Worm (Caenorhabditis elegans): ENCODE data around the gene ced-10.
A peak's percentile ranks its signal among the peaks of the same experiment; 100 is the strongest.

Gene ced-10

ce11 chrIV:3532989-3533388 lies 23.7 kb upstream of the ced-10 start:
- TF ChIP-seq efl-1 (GFP tag; optimal IDR thresholded peaks at IDR 0.05) (no peak), hmg-1.2 (GFP tag; IDR thresholded peaks at IDR 0.05) (peak; percentile 49; the same call in 1 of the 2 replicates), akir-1 (GFP tag; optimal IDR thresholded peaks at IDR 0.05) (no peak), F52B5.7 (tag; optimal IDR thresholded peaks at IDR 0.05) (no peak)

ce11 chrIV:3532167-3532566 lies 22.8 kb upstream of the ced-10 start, which contains the start of gene M57.1:
TSS of gene M57.1 (plus strand) at chrIV:3532467.
- TF ChIP-seq ztf-25 (GFP tag; IDR thresholded peaks at IDR 0.05) = no peak
- TF ChIP-seq atf-7 (tag; optimal IDR thresholded peaks at IDR 0.05) = no peak
- no peak for TF ChIP-seq nfya-1 (tag; optimal IDR thresholded peaks at IDR 0.05; ENCODE audit: borderline replicate concordance, insufficient read depth)
- no peak for TF ChIP-seq D2030.7 (GFP tag; IDR thresholded peaks at IDR 0.05)
- TF ChIP-seq ccch-3 (GFP tag; optimal IDR thresholded peaks at IDR 0.05) = no peak
- TF ChIP-seq bed-1 (GFP tag; IDR thresholded peaks at IDR 0.05) = no peak
- TF ChIP-seq ekl-4 (GFP tag; IDR thresholded peaks at IDR 0.05) = no peak
- no peak for TF ChIP-seq gei-17 (GFP tag; optimal IDR thresholded peaks at IDR 0.05)
- TF ChIP-seq lin-35 (GFP tag; optimal IDR thresholded peaks at IDR 0.05) = no peak
- no peak for TF ChIP-seq tbx-9 (tag; optimal IDR thresholded peaks at IDR 0.05; ENCODE audit: borderline replicate concordance)
- no peak for TF ChIP-seq B0261.1 (tag; optimal IDR thresholded peaks at IDR 0.05)
- no peak for TF ChIP-seq ceh-40 (GFP tag; IDR thresholded peaks at IDR 0.05)
- no peak for TF ChIP-seq F37B4.10 (GFP tag; IDR thresholded peaks at IDR 0.05)

ce11 chrIV:3531535-3531934 lies 22.2 kb upstream of the ced-10 start:
- TF ChIP-seq lin-40 (tag; optimal IDR thresholded peaks at IDR 0.05) = no peak

- TF ChIP-seq hlh-26 (GFP tag; conservative IDR thresholded peaks at IDR 0.05) = no peak
- TF ChIP-seq mxl-1 (tag; optimal IDR thresholded peaks at IDR 0.05) = no peak
- no peak for TF ChIP-seq tbp1 (GFP tag; optimal IDR thresholded peaks at IDR 0.05)
- no peak for TF ChIP-seq cebp-1 (GFP tag; IDR thresholded peaks at IDR 0.05)
- TF ChIP-seq cebp-1 (tag; optimal IDR thresholded peaks at IDR 0.05) = no peak
- TF ChIP-seq D2030.7 (GFP tag; IDR thresholded peaks at IDR 0.05) = no peak
- TF ChIP-seq ccch-3 (GFP tag; optimal IDR thresholded peaks at IDR 0.05) = no peak
- TF ChIP-seq ztf-26 (tag; optimal IDR thresholded peaks at IDR 0.05) = no peak
- no peak for TF ChIP-seq pbrm-1 (GFP tag; IDR thresholded peaks at IDR 0.05)
- TF ChIP-seq rcor-1 (GFP tag; IDR thresholded peaks at IDR 0.05) = no peak
- TF ChIP-seq egl-44 (GFP tag; IDR thresholded peaks at IDR 0.05) = no peak
- TF ChIP-seq unc-62 (GFP tag; optimal IDR thresholded peaks at IDR 0.05) = no peak
- TF ChIP-seq C17E4.6 (GFP tag; IDR thresholded peaks at IDR 0.05) = no peak
- TF ChIP-seq dox-1 (GFP tag; IDR thresholded peaks at IDR 0.05) = no peak
These were observed 18.6 kb upstream of the ced-10 start for ce11 chrIV:3527878-3528277.

- TF ChIP-seq tlf-1 (GFP tag; optimal IDR thresholded peaks at IDR 0.05) (no peak), madf-6 (GFP tag; IDR thresholded peaks at IDR 0.05) (peak; percentile 75), efl-1 (GFP tag; optimal IDR thresholded peaks at IDR 0.05) (peak; percentile 27), nfya-2 (GFP tag; IDR thresholded peaks at IDR 0.05) (no peak), egrh-3 (GFP tag; IDR thresholded peaks at IDR 0.05) (peak; percentile 66), madf-8 (GFP tag; conservative IDR thresholded peaks at IDR 0.05) (peak; percentile 51; the same call in 1 of the 2 replicates), xnd-1 (tag; optimal IDR thresholded peaks at IDR 0.05) (peak; percentile 13)
These were observed 17.6 kb upstream of the ced-10 start, which contains the start of gene M57.2 for ce11 chrIV:3526831-3527404. TSS of gene M57.2 (plus strand) at chrIV:3527354.

All from whole organism, young adult.